Fruit fly (Drosophila melanogaster): ENCODE data around the gene Cyp4s3.

Gene Cyp4s3

DNA sequence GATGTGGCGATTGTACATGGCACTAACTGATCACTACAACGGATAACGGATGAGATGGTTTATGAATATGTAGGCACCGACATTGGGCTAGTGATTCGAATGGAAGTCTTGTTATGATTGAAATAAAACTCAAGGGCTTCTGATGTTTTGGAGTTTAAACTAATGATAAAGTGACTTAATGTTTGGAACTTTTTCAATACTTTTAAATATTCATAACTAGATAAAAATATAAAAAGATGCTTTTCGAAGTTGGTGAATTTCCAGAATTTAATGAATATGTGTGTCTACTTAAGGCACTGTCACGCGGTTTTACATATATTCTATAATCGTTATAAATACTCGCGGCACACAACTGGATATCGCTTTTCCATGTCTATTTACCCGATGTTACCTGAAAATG is 20.4 kb downstream of the Cyp4s3 start, which contains the start of gene CG9072:
Gene CG9072, minus strand, starts transcription at position 101 of the 400 bp plus-strand sequence.
- TF ChIP-seq CG6808 (GFP tag; optimal IDR thresholded peaks at IDR 0.05) (no peak), CG6854 (GFP tag; optimal IDR thresholded peaks at IDR 0.05) (no peak), cyc (GFP tag; optimal IDR thresholded peaks at IDR 0.05) (no peak), Eip78C (GFP tag) (no peak), salr (GFP tag; optimal IDR thresholded peaks at IDR 0.05) (no peak), Ets96B (tag; optimal IDR thresholded peaks at IDR 0.05) (no peak), CG6792 (GFP tag; optimal IDR thresholded peaks at IDR 0.05) (no peak), Eip93F (GFP tag; optimal IDR thresholded peaks at IDR 0.05) (no peak), dac (GFP tag; optimal IDR thresholded peaks at IDR 0.05) (no peak), CG8632 (GFP tag; optimal IDR thresholded peaks at IDR 0.05) (no peak), Eip75B (GFP tag; optimal IDR thresholded peaks at IDR 0.05) (no peak), Blimp-1 (GFP tag; optimal IDR thresholded peaks at IDR 0.05) (no peak), Gug (GFP tag; IDR thresholded peaks at IDR 0.05) (no peak), CG15336 (GFP tag; IDR thresholded peaks at IDR 0.05) (no peak), lz (GFP tag; optimal IDR thresholded peaks at IDR 0.05) (no peak)

DNA sequence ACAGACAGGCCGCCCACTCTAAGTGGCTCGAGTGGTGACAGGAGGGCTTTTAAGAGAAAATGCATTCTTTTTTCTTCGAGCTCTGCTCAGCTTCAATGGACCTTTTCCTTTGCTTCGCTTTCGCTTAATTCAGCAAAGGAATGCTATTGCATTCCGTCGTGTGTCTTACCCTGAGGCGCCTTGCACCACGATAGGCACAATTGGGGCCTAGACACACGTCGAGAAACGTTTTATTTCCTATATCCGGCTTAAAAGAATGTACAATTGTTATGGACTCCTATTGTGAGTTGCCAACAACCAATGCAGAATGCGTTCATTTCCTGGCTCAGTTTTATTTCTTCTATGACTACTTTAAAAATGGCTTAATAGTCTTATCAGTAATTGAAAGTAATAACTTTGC is 25.2 kb downstream of the Cyp4s3 start:
- TF ChIP-seq CG4318 (GFP tag; optimal IDR thresholded peaks at IDR 0.05) = no peak
- TF ChIP-seq CG9139 (GFP tag; optimal IDR thresholded peaks at IDR 0.05) = no peak
- no peak for TF ChIP-seq pdm3 (GFP tag; optimal IDR thresholded peaks at IDR 0.05)
- no peak for TF ChIP-seq CG3032 (tag; optimal IDR thresholded peaks at IDR 0.05)
- TF ChIP-seq CG10669 (GFP tag; optimal IDR thresholded peaks at IDR 0.05) = no peak
- TF ChIP-seq dac (GFP tag; optimal IDR thresholded peaks at IDR 0.05) = no peak
- no peak for TF ChIP-seq fd85E (GFP tag; optimal IDR thresholded peaks at IDR 0.05)
- no peak for TF ChIP-seq ss (GFP tag; optimal IDR thresholded peaks at IDR 0.05)
- TF ChIP-seq CG8632 (GFP tag; optimal IDR thresholded peaks at IDR 0.05) = no peak
- TF ChIP-seq CG16779 (tag; optimal IDR thresholded peaks at IDR 0.05) = no peak
- TF ChIP-seq Lpt (GFP tag; optimal IDR thresholded peaks at IDR 0.05) = no peak
- TF ChIP-seq Blimp-1 (GFP tag; optimal IDR thresholded peaks at IDR 0.05) = no peak
- TF ChIP-seq spab (GFP tag; optimal IDR thresholded peaks at IDR 0.05) = no peak
- no peak for TF ChIP-seq svp (GFP tag)
- no peak for TF ChIP-seq CG6808 (GFP tag; optimal IDR thresholded peaks at IDR 0.05)
- TF ChIP-seq net (GFP tag; optimal IDR thresholded peaks at IDR 0.05) = no peak

DNA sequence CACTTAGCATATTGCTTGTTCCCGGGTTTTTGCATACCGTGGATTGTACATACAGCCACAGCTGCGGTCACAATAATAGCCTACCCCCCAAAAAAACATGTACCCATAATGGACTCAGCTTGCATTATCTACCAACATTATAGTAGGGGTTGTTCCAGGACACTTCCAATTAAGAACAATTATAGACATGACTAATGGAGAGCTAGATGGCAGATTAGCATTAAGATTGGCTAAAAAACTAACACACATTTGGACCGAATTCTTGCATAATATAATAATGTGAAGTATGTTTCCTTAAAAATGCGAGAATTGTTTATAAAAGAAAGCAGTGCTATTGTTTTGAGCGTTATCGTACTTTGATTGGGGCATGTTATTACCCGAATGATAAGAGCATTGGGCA is 26.0 kb downstream of the Cyp4s3 start:
- TF ChIP-seq CG31627 (GFP tag; optimal IDR thresholded peaks at IDR 0.05) (peak; percentile 13), CG32006 (GFP tag; optimal IDR thresholded peaks at IDR 0.05) (peak; percentile 21), net (GFP tag; optimal IDR thresholded peaks at IDR 0.05) (no peak), CG4318 (GFP tag; optimal IDR thresholded peaks at IDR 0.05) (no peak), Sox15 (GFP tag; optimal IDR thresholded peaks at IDR 0.05) (no peak), CG3032 (tag; optimal IDR thresholded peaks at IDR 0.05) (no peak), CG10669 (GFP tag; optimal IDR thresholded peaks at IDR 0.05) (peak; percentile 14), acj6 (GFP tag; optimal IDR thresholded peaks at IDR 0.05) (peak; percentile 6), CG6276 (GFP tag; optimal IDR thresholded peaks at IDR 0.05) (no peak), Hr39 (GFP tag; optimal IDR thresholded peaks at IDR 0.05) (peak; percentile 7), Eip75B (GFP tag; optimal IDR thresholded peaks at IDR 0.05) (peak; percentile 8), Met (GFP tag; optimal IDR thresholded peaks at IDR 0.05) (peak; percentile 3), Eip78C (GFP tag) (peak; percentile 34), dac (GFP tag; optimal IDR thresholded peaks at IDR 0.05) (no peak), CG15336 (GFP tag; IDR thresholded peaks at IDR 0.05) (no peak), Eip93F (GFP tag; optimal IDR thresholded peaks at IDR 0.05) (no peak), svp (GFP tag) (peak; percentile 68), CG6792 (GFP tag; optimal IDR thresholded peaks at IDR 0.05) (no peak), CG16779 (tag; optimal IDR thresholded peaks at IDR 0.05) (no peak), lz (GFP tag; optimal IDR thresholded peaks at IDR 0.05) (peak; percentile 4), CG11902 (GFP tag; optimal IDR thresholded peaks at IDR 0.05) (no peak), topi (GFP tag; optimal IDR thresholded peaks at IDR 0.05) (peak; percentile 10), fkh (GFP tag; optimal IDR thresholded peaks at IDR 0.05) (no peak), fd85E (GFP tag; optimal IDR thresholded peaks at IDR 0.05) (no peak)
